Worm (Caenorhabditis elegans) whole organism, young adult: ENCODE data around the gene ugt-9.

Experiments
- aptf-2 ChIP-seq: fragments of 200-800 bp; sonication (Bioruptor generic); conservative IDR thresholded peaks from 2 replicates; pipeline ENCODE4 v1.3.6; 2022; ENCODE audit warnings: missing genetic modification reagents, missing genetic modification characterization, missing compliant biosample characterization
- ceh-100 ChIP-seq: fragments of 200-800 bp; sonication (Bioruptor generic); IDR thresholded peaks from 2 replicates; pipeline ENCODE4 v1.3.6; 2022; ENCODE audit warnings: missing genetic modification reagents, missing genetic modification characterization, missing compliant biosample characterization

- TF ChIP-seq aptf-2: no peak
- TF ChIP-seq ceh-100 (GFP tag; lab: Robert Waterston, UW): no peak
These were observed 14.5 kb upstream of the ugt-9 start, which contains the start of gene str-32 for ce11 chrV:4881377-4881776.
